Fruit fly (Drosophila melanogaster) whole organism, prepupa: ENCODE data around the gene CG15461.

Experiments used
- CG10631 ChIP-seq: fragments of 200-800 bp; sonication (Bioruptor generic); optimal IDR thresholded peaks from 2 replicates; lab custom pipeline; 2016; ENCODE audit warnings: missing biosample characterization, missing genetic modification characterization
- CG10669 ChIP-seq: fragments of 200-800 bp; sonication (Bioruptor generic); optimal IDR thresholded peaks from 3 replicates; lab custom pipeline; 2018; ENCODE audit warnings: missing biosample characterization, mild to moderate bottlenecking, missing genetic modification characterization, moderate library complexity
- CG11902 ChIP-seq: fragments of 200-800 bp; sonication (Bioruptor generic); optimal IDR thresholded peaks from 3 replicates; lab custom pipeline; 2016; ENCODE audit warnings: missing biosample characterization, missing genetic modification characterization
- CG34406 ChIP-seq: fragments of 200-800 bp; sonication (Bioruptor generic); optimal IDR thresholded peaks from 3 replicates; lab custom pipeline; 2016; ENCODE audit warnings: missing biosample characterization, missing genetic modification characterization
- CG6276 ChIP-seq: fragments of 200-800 bp; sonication (Bioruptor generic); optimal IDR thresholded peaks from 2 replicates; lab custom pipeline; 2017; ENCODE audit warnings: missing biosample characterization, mild to moderate bottlenecking, missing genetic modification characterization
- Eip78C ChIP-seq: fragments of 200-800 bp; sonication (Bioruptor generic); peaks from one replicate; lab custom pipeline; 2016; ENCODE audit warnings: missing biosample characterization, missing genetic modification characterization
- Gug ChIP-seq: fragments of 200-800 bp; sonication (Bioruptor generic); IDR thresholded peaks from 2 replicates; pipeline ENCODE4 v1.3.6; 2022; ENCODE audit warnings: missing biosample characterization, missing genetic modification characterization
- Sox102F ChIP-seq: fragments of 200-800 bp; sonication (Bioruptor generic); optimal IDR thresholded peaks from 2 replicates; lab custom pipeline; 2016; ENCODE audit warnings: missing biosample characterization, mild to moderate bottlenecking, missing genetic modification characterization
- cyc ChIP-seq: fragments of 200-800 bp; sonication (Bioruptor generic); optimal IDR thresholded peaks from 3 replicates; lab custom pipeline; 2016; ENCODE audit warnings: missing biosample characterization, missing genetic modification characterization
- dsx ChIP-seq: fragments of 200-800 bp; optimal IDR thresholded peaks from 3 replicates; lab custom pipeline; 2019; ENCODE audit warnings: missing biosample characterization, mild to moderate bottlenecking, missing genetic modification characterization, moderate library complexity; ENCODE audit not compliant: poor library complexity, severe bottlenecking
- eg ChIP-seq: fragments of 200-800 bp; sonication (Bioruptor generic); IDR thresholded peaks from 3 replicates; pipeline ENCODE4 v1.3.6; 2022; ENCODE audit warnings: missing biosample characterization, missing genetic modification characterization
- net ChIP-seq: fragments of 200-800 bp; sonication (Bioruptor generic); optimal IDR thresholded peaks from 3 replicates; lab custom pipeline; 2016; ENCODE audit warnings: missing biosample characterization, missing genetic modification characterization
- spab ChIP-seq: fragments of 200-800 bp; sonication (Bioruptor generic); optimal IDR thresholded peaks from 2 replicates; lab custom pipeline; 2017; ENCODE audit warnings: missing biosample characterization, mild to moderate bottlenecking, missing genetic modification characterization, missing genetic modification reagents

dm6 chrX:20488701-20489122, 2.7 kb downstream of the CG15461 start:
- TF ChIP-seq CG11902 (peak; percentile 69), Gug (0 out of 2 replicates have a peak, but pooled peaks have one; percentile 35), Sox102F (peak; percentile 57), CG10669 (GFP tag; lab: Kevin White, UChicago) (peak; percentile 74), cyc (GFP tag; lab: Kevin White, UChicago) (peak; percentile 75), eg (peak; percentile 51; the same call in 1 of the 3 replicates), dsx (GFP tag; lab: Kevin White, UChicago) (peak; percentile 51), net (GFP tag; lab: Kevin White, UChicago) (peak; percentile 80), CG10631 (peak; percentile 62), spab (peak; percentile 76), CG34406 (GFP tag; lab: Kevin White, UChicago) (peak; percentile 59), CG6276 (GFP tag; lab: Kevin White, UChicago) (peak; percentile 87), Eip78C (GFP tag; lab: Kevin White, UChicago) (peak; percentile 96)
